Fruit fly (Drosophila melanogaster) whole organism, embryonic: ENCODE results near the gene twf.

ENCODE experiments used
- BtbVII ChIP-seq: fragments of 200-800 bp; sonication (Bioruptor generic); optimal IDR thresholded peaks from 3 replicates; lab custom pipeline; 2017; ENCODE audit warnings: missing biosample characterization, mild to moderate bottlenecking, missing genetic modification characterization
- CG10321 ChIP-seq: fragments of 200-800 bp; sonication (Bioruptor generic); IDR thresholded peaks from 2 replicates; pipeline ENCODE4 v1.3.6; 2022; ENCODE audit warnings: missing biosample characterization, missing genetic modification characterization
- CG10959 ChIP-seq: fragments of 200-800 bp; sonication (Bioruptor generic); IDR thresholded peaks from 2 replicates; pipeline ENCODE4 v1.3.6; 2022; ENCODE audit warnings: missing biosample characterization, missing genetic modification characterization
- CG13624 ChIP-seq: fragments of 200-800 bp; sonication (Bioruptor generic); optimal IDR thresholded peaks from 2 replicates; lab custom pipeline; 2016; ENCODE audit warnings: missing biosample characterization, missing genetic modification characterization
- CG15269 ChIP-seq: fragments of 200-800 bp; sonication (Bioruptor generic); optimal IDR thresholded peaks from 2 replicates; lab custom pipeline; 2018; ENCODE audit warnings: missing biosample characterization, mild to moderate bottlenecking, missing genetic modification characterization, moderate library complexity
- CG16813 ChIP-seq: fragments of 200-800 bp; sonication (Bioruptor generic); IDR thresholded peaks from 3 replicates; pipeline ENCODE4 v1.3.6; 2022; ENCODE audit warnings: missing biosample characterization, missing genetic modification characterization; ENCODE audit not compliant: partially characterized antibody
- CG1832 ChIP-seq: fragments of 200-800 bp; sonication (Bioruptor generic); optimal IDR thresholded peaks from 2 replicates; lab custom pipeline; 2017; ENCODE audit warnings: missing biosample characterization, mild to moderate bottlenecking, missing genetic modification characterization, inconsistent platforms
- CG2129 ChIP-seq: fragments of 200-800 bp; sonication (Bioruptor generic); IDR thresholded peaks from 2 replicates; pipeline ENCODE4 v1.3.6; 2022; ENCODE audit warnings: missing biosample characterization, missing genetic modification characterization; ENCODE audit not compliant: partially characterized antibody
- CG31365 ChIP-seq: fragments of 200-800 bp; sonication (Bioruptor generic); optimal IDR thresholded peaks from 2 replicates; lab custom pipeline; 2018; ENCODE audit warnings: missing biosample characterization, mild to moderate bottlenecking, missing genetic modification characterization
- CG32772 ChIP-seq: fragments of 200-800 bp; sonication (Bioruptor generic); IDR thresholded peaks from 2 replicates; pipeline ENCODE4 v1.3.6; 2022; ENCODE audit warnings: missing biosample characterization, missing genetic modification characterization
- CG3847 ChIP-seq: fragments of 200-800 bp; sonication (Bioruptor generic); IDR thresholded peaks from 2 replicates; pipeline ENCODE4 v1.3.6; 2022; ENCODE audit warnings: missing biosample characterization, missing genetic modification characterization
- CG6254 ChIP-seq: fragments of 200-800 bp; sonication (Bioruptor generic); optimal IDR thresholded peaks from 3 replicates; lab custom pipeline; 2017; ENCODE audit warnings: mild to moderate bottlenecking, missing biosample characterization, missing genetic modification reagents, missing genetic modification characterization
- CG6765 ChIP-seq: fragments of 200-800 bp; sonication (Bioruptor generic); optimal IDR thresholded peaks from 3 replicates; lab custom pipeline; 2017; ENCODE audit warnings: missing biosample characterization, mild to moderate bottlenecking, missing genetic modification characterization
- CG7745 ChIP-seq: fragments of 200-800 bp; sonication (Bioruptor generic); optimal IDR thresholded peaks from 2 replicates; lab custom pipeline; 2018; ENCODE audit warnings: missing biosample characterization, mild to moderate bottlenecking, missing genetic modification characterization, moderate library complexity
- CG8290 ChIP-seq, 3 experiments: fragments of 200-800 bp; sonication (Bioruptor generic); optimal IDR thresholded peaks; 2 replicates each; lab custom pipeline; 2016 to 2019; ENCODE audit warnings: missing biosample characterization in 3 of 3, missing genetic modification characterization in 3 of 3, mild to moderate bottlenecking in 2 of 3, moderate library complexity in 1 of 3
- CG8359 ChIP-seq: fragments of 200-800 bp; sonication (Bioruptor generic); optimal IDR thresholded peaks from 2 replicates; lab custom pipeline; 2017; ENCODE audit warnings: missing biosample characterization, mild to moderate bottlenecking, missing genetic modification characterization, borderline replicate concordance
- CG9215 ChIP-seq: fragments of 200-800 bp; sonication (Bioruptor generic); IDR thresholded peaks from 2 replicates; pipeline ENCODE4 v1.3.6; 2022; ENCODE audit warnings: missing biosample characterization, missing genetic modification characterization
- D19A ChIP-seq: fragments of 200-800 bp; optimal IDR thresholded peaks from 3 replicates; lab custom pipeline; 2019; ENCODE audit warnings: missing biosample characterization, mild to moderate bottlenecking, missing genetic modification characterization, moderate library complexity
- Fer3 ChIP-seq: fragments of 200-800 bp; sonication (Bioruptor generic); optimal IDR thresholded peaks from 2 replicates; lab custom pipeline; 2018; ENCODE audit warnings: missing biosample characterization, mild to moderate bottlenecking, missing genetic modification characterization, moderate library complexity
- HLH4C ChIP-seq: fragments of 200-800 bp; sonication (Bioruptor generic); IDR thresholded peaks from 3 replicates; pipeline ENCODE4 v1.3.6; 2022; ENCODE audit warnings: missing biosample characterization, missing genetic modification characterization; ENCODE audit not compliant: partially characterized antibody
- Hr3 ChIP-seq: fragments of 200-800 bp; sonication (Bioruptor generic); optimal IDR thresholded peaks from 3 replicates; lab custom pipeline; 2016; ENCODE audit warnings: missing biosample characterization, missing genetic modification characterization
- Side ChIP-seq: fragments of 200-800 bp; sonication (Bioruptor generic); optimal IDR thresholded peaks from 2 replicates; lab custom pipeline; 2016; ENCODE audit warnings: missing biosample characterization, missing genetic modification characterization
- ac ChIP-seq: fragments of 200-800 bp; sonication (Bioruptor generic); optimal IDR thresholded peaks from 3 replicates; lab custom pipeline; 2017; ENCODE audit warnings: missing biosample characterization, mild to moderate bottlenecking, missing genetic modification characterization
- ara ChIP-seq: fragments of 200-800 bp; sonication (Bioruptor generic); IDR thresholded peaks from 2 replicates; pipeline ENCODE4 v1.3.6; 2022; ENCODE audit warnings: missing biosample characterization, missing genetic modification characterization
- chinmo ChIP-seq: fragments of 200-800 bp; sonication (Bioruptor generic); IDR thresholded peaks from 4 replicates; pipeline ENCODE4 v1.3.6; 2022; ENCODE audit warnings: missing biosample characterization, missing genetic modification characterization; ENCODE audit not compliant: partially characterized antibody
- chm ChIP-seq: fragments of 200-800 bp; sonication (Bioruptor generic); IDR thresholded peaks from 2 replicates; pipeline ENCODE4 v1.3.6; 2022; ENCODE audit warnings: missing biosample characterization, missing genetic modification characterization
- eve ChIP-seq, 2 experiments: fragments of >200 bp; optimal IDR thresholded peaks; 2 replicates each; lab custom pipeline; 2017; ENCODE audit warnings: missing biosample characterization in 2 of 2, missing genetic modification characterization in 2 of 2
- fd64A ChIP-seq: fragments of 200-800 bp; sonication (Bioruptor generic); optimal IDR thresholded peaks from 3 replicates; lab custom pipeline; 2018; ENCODE audit warnings: missing biosample characterization, mild to moderate bottlenecking, missing genetic modification characterization
- gfzf ChIP-seq: fragments of 200-800 bp; sonication (Bioruptor generic); optimal IDR thresholded peaks from 2 replicates; lab custom pipeline; 2016; ENCODE audit warnings: missing biosample characterization, mild to moderate bottlenecking, missing genetic modification characterization, moderate library complexity
- gsb ChIP-seq: fragments of 200-800 bp; sonication (Bioruptor generic); IDR thresholded peaks from 2 replicates; pipeline ENCODE4 v1.3.6; 2022; ENCODE audit warnings: missing biosample characterization, missing genetic modification characterization
- gsb-n ChIP-seq: fragments of 200-800 bp; sonication (Bioruptor generic); optimal IDR thresholded peaks from 3 replicates; lab custom pipeline; 2018; ENCODE audit warnings: missing biosample characterization, mild to moderate bottlenecking, missing genetic modification characterization
- h ChIP-seq: fragments of >200 bp; optimal IDR thresholded peaks from 2 replicates; lab custom pipeline; 2017
- ham ChIP-seq: fragments of 200-800 bp; sonication (Bioruptor generic); IDR thresholded peaks from 2 replicates; pipeline ENCODE4 v1.3.6; 2022; ENCODE audit warnings: missing biosample characterization, missing genetic modification characterization
- lmd ChIP-seq: fragments of 200-800 bp; sonication (Bioruptor generic); IDR thresholded peaks from 2 replicates; pipeline ENCODE4 v1.3.6; 2022; ENCODE audit warnings: missing biosample characterization, missing genetic modification characterization
- nom ChIP-seq: fragments of 200-800 bp; sonication (Bioruptor generic); optimal IDR thresholded peaks from 2 replicates; lab custom pipeline; 2017; ENCODE audit warnings: missing biosample characterization, missing genetic modification characterization, mild to moderate bottlenecking, moderate library complexity, missing genetic modification reagents
- shn ChIP-seq: fragments of 200-800 bp; sonication (Bioruptor generic); optimal IDR thresholded peaks from 3 replicates; lab custom pipeline; 2016; ENCODE audit warnings: missing biosample characterization, missing genetic modification characterization
- stwl ChIP-seq: fragments of 200-800 bp; sonication (Bioruptor generic); optimal IDR thresholded peaks from 3 replicates; lab custom pipeline; 2018; ENCODE audit warnings: missing biosample characterization, mild to moderate bottlenecking, missing genetic modification characterization, moderate library complexity

twf gene

DNA sequence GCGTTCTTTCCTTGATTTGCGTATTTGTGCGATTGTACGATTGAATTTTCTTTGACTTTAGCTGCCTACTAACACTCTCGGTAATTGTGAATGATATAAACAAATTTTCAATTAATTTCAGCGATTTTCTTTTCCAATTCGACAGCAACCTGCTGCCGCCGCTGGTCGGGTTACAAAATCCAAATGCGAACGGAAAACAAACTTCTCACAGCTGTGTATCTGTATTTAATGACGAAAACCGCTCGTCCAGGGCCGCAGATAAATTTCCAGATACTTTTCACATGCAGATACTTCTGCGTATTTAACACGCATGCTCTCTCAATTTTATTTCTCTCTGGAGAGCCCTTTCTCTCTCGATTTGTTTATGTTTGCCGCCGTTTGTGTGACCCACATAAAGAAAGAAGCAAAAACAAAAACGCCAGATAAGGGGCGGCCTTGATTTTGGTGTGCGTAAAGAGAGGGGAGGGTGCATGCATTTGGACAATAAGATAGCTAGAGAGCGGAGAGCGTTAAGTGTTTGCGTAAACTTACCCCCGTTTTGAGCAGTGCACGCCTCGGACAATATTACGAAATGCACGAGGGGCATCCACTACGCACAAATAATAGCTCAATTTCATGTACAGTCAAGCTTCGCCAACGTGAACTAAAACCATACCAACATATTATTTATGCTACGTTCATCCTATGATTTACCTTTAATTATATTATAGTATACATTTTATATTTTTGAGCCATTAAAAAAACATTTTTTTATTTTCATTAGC is 14.1 kb upstream of the twf start, which contains the start of gene CG12402 (continued):
- TF ChIP-seq chinmo = peak; percentile 100
- TF ChIP-seq CG6254 = peak; percentile 84
- TF ChIP-seq CG31365 = peak; percentile 57
- peak; percentile 71 for TF ChIP-seq Side (GFP tag; lab: Kevin White, UChicago)
- peak; percentile 33; the same call in 1 of the 2 replicates for TF ChIP-seq CG9215 (GFP tag; lab: Robert Waterston, UW)
- peak; percentile 46 for TF ChIP-seq CG6765
- TF ChIP-seq lmd (GFP tag; lab: Robert Waterston, UW) = peak; percentile 85
- TF ChIP-seq nom = no peak
- peak; percentile 67 for TF ChIP-seq CG7745 (tag; lab: Kevin White, UChicago)
- peak; percentile 83 for TF ChIP-seq Fer3 (tag; lab: Kevin White, UChicago)
- peak; percentile 73 for TF ChIP-seq gsb-n (tag; lab: Kevin White, UChicago)
- TF ChIP-seq CG15269 (tag; lab: Kevin White, UChicago) = peak; percentile 91
- TF ChIP-seq CG2129 (GFP tag; lab: Robert Waterston, UW) = no peak
- peak; percentile 91 for TF ChIP-seq Hr3 (GFP tag; lab: Kevin White, UChicago)
- peak; percentile 61; the same call in 1 of the 2 replicates for TF ChIP-seq CG3847 (GFP tag; lab: Robert Waterston, UW)
- TF ChIP-seq CG10959 (GFP tag; lab: Robert Waterston, UW) = peak; percentile 61
- peak; percentile 56 for TF ChIP-seq shn
- TF ChIP-seq CG10321 (GFP tag; lab: Robert Waterston, UW) = peak; percentile 67
- TF ChIP-seq gsb (GFP tag; lab: Robert Waterston, UW) = peak; percentile 81
- peak; percentile 65 for TF ChIP-seq CG8359 (GFP tag; lab: Kevin White, UChicago)
- peak; percentile 81 for TF ChIP-seq D19A
- TF ChIP-seq chm (GFP tag; lab: Robert Waterston, UW) = peak; percentile 90
- TF ChIP-seq gfzf (GFP tag; lab: Kevin White, UChicago) = no peak
- no peak for TF ChIP-seq CG1832 (GFP tag; lab: Kevin White, UChicago)
- TF ChIP-seq CG13624 (GFP tag; lab: Kevin White, UChicago) = peak; percentile 10
- TF ChIP-seq ac = peak; percentile 8
- TF ChIP-seq HLH4C = no peak; the same call in 2 of the 3 replicates
- peak; percentile 38 for TF ChIP-seq fd64A
- TF ChIP-seq h (lab: Kevin White, UChicago) = no peak
- no peak for TF ChIP-seq CG16813 (GFP tag; lab: Robert Waterston, UW)

DNA sequence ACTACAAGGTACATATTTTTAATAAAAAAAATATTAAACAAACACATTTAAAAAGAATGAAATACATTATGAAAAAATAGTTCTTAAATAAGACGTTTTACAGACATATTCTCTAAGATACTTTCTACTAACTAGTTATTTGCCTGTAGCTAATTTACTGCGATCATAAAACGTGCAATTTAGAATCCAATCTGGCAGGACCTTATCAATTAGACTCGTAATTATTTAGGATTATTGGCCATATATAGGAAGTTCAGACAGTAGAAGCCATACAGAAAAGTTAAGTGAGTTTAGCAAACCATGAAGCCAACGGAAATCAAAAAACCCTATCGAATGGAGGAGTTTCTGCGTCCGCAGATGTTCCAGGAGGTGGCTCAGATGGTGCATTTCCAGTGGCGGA is 13.3 kb upstream of the twf start, which contains the start of gene Or88a:
Gene Or88a, plus strand, starts transcription at position 301 of the 400 bp plus-strand sequence.
- TF ChIP-seq BtbVII (GFP tag; lab: Kevin White, UChicago) (no peak), eve (GFP tag; optimal IDR thresholded peaks at IDR 0.05; lab: Kevin White, UChicago) (no peak), ara (no peak), CG8290 (GFP tag; optimal IDR thresholded peaks at IDR 0.05; lab: Kevin White, UChicago) (no peak), CG8290 (tag; optimal IDR thresholded peaks at IDR 0.05; lab: Kevin White, UChicago) (no peak), CG32772 (GFP tag; lab: Robert Waterston, UW) (no peak)

DNA sequence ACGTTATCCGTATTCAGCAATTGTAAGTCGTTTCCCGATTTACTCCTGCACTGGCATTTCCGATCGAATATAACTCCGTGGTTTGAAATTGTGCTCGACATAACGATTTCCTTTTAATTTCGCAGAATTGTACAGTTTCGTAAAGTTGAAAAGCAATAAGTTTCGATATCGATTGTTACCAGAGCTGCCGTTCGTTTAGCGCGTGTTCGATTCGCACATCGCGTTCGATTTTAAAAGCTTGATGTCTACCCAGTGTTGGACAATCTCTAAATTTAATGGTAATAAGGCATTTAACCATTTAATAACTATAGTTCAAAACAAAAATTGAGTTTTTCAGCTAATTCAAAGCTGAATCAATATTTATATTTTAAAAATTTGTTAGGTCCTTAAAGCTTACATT is 10.4 kb upstream of the twf start, which contains the start of gene CG14357:
Gene CG14357, minus strand, starts transcription at position 101 of the 400 bp plus-strand sequence.
- TF ChIP-seq stwl (tag; lab: Kevin White, UChicago) (peak; percentile 17), ham (no peak)
